Worm (Caenorhabditis elegans) whole organism, L1 larva: ENCODE results near the gene srlf-1.
A peak's percentile ranks its signal among the peaks of the same experiment; 100 is the strongest.

Experiments used
- C04F5.9 ChIP-seq: sonication (generic microtip); optimal IDR thresholded peaks from 2 replicates; lab custom pipeline; 2016; ENCODE audit warnings: missing genetic modification characterization, missing compliant biosample characterization
- C16A3.4 ChIP-seq: fragments of 150-350 bp; optimal IDR thresholded peaks from 2 replicates; lab custom pipeline; 2014; ENCODE audit warnings: missing biosample characterization, missing genetic modification characterization
- Y116A8C.19 ChIP-seq: sonication (generic microtip); optimal IDR thresholded peaks from 2 replicates; lab custom pipeline; 2016; ENCODE audit warnings: missing compliant biosample characterization, missing genetic modification characterization, borderline replicate concordance
- aha-1 ChIP-seq: fragments of 150-350 bp; optimal IDR thresholded peaks from 2 replicates; lab custom pipeline; 2014; ENCODE audit warnings: missing biosample characterization, missing genetic modification characterization
- aly-2 ChIP-seq: fragments of 150-350 bp; optimal IDR thresholded peaks from 2 replicates; lab custom pipeline; 2014; ENCODE audit warnings: missing biosample characterization, missing genetic modification characterization
- blmp-1 ChIP-seq: fragments of 150-350 bp; optimal IDR thresholded peaks from 2 replicates; lab custom pipeline; 2014; ENCODE audit warnings: missing biosample characterization, missing genetic modification characterization
- ceh-90 ChIP-seq: sonication (generic microtip); optimal IDR thresholded peaks from 2 replicates; lab custom pipeline; 2016; ENCODE audit warnings: missing genetic modification characterization, missing compliant biosample characterization
- ces-1 ChIP-seq: fragments of 150-350 bp; optimal IDR thresholded peaks from 2 replicates; lab custom pipeline; 2014; ENCODE audit warnings: missing biosample characterization, missing genetic modification reagents, missing genetic modification characterization
- dpl-1 ChIP-seq, 3 experiments: fragments of 150-350 bp in 2 of 3; sonication (generic microtip) in 1 of 3; optimal IDR thresholded peaks; 2 replicates each; lab custom pipeline; 2014 to 2017; ENCODE audit warnings: missing biosample characterization in 3 of 3, missing genetic modification characterization in 3 of 3, missing genetic modification reagents in 3 of 3
- efl-1 ChIP-seq, 4 experiments: fragments of 150-350 bp; optimal IDR thresholded peaks in 3 of 4; peaks in 1 of 4; 1 replicate in 1 of 4; 2 replicates in 3 of 4; lab custom pipeline; 2014; ENCODE audit warnings: missing biosample characterization in 2 of 4, missing genetic modification characterization in 2 of 4, missing genetic modification reagents in 2 of 4
- efl-3 ChIP-seq: fragments of 200-800 bp; sonication (Bioruptor generic); optimal IDR thresholded peaks from 2 replicates; lab custom pipeline; 2018; ENCODE audit warnings: mild to moderate bottlenecking, missing genetic modification characterization, missing compliant biosample characterization
- elt-2 ChIP-seq: sonication (generic microtip); optimal IDR thresholded peaks from 2 replicates; lab custom pipeline; 2016; ENCODE audit warnings: missing genetic modification characterization, mild to moderate bottlenecking, inconsistent platforms, missing compliant biosample characterization, missing genetic modification reagents
- elt-3 ChIP-seq, 6 experiments: fragments of 150-350 bp in 1 of 6; sonication (generic microtip); optimal IDR thresholded peaks; 2 replicates each; lab custom pipeline; 2017 to 2018; ENCODE audit warnings: missing biosample characterization in 6 of 6, missing genetic modification characterization in 6 of 6, inconsistent platforms in 1 of 6
- ets-5 ChIP-seq: fragments of 200-800 bp; sonication (Bioruptor generic); IDR thresholded peaks from 2 replicates; pipeline ENCODE4 v1.3.6; 2022; ENCODE audit warnings: missing genetic modification characterization, missing compliant biosample characterization
- fkh-8 ChIP-seq: sonication (generic microtip); optimal IDR thresholded peaks from 2 replicates; lab custom pipeline; 2016; ENCODE audit warnings: mild to moderate bottlenecking, missing genetic modification characterization, missing compliant biosample characterization
- fos-1 ChIP-seq: fragments of 150-350 bp; optimal IDR thresholded peaks from 2 replicates; lab custom pipeline; 2014; ENCODE audit warnings: missing biosample characterization, missing genetic modification characterization
- grh-1 ChIP-seq: fragments of 200-800 bp; sonication (Bioruptor generic); IDR thresholded peaks from 2 replicates; pipeline ENCODE4 v1.3.6; 2022; ENCODE audit warnings: missing genetic modification reagents, missing genetic modification characterization, missing compliant biosample characterization
- hlh-17 ChIP-seq: fragments of 200-800 bp; sonication (Bioruptor generic); optimal IDR thresholded peaks from 2 replicates; lab custom pipeline; 2018; ENCODE audit warnings: missing genetic modification characterization, mild to moderate bottlenecking, missing compliant biosample characterization, moderate library complexity, borderline replicate concordance
- hlh-4 ChIP-seq: sonication (generic microtip); optimal IDR thresholded peaks from 2 replicates; lab custom pipeline; 2016; ENCODE audit warnings: mild to moderate bottlenecking, missing genetic modification characterization, missing compliant biosample characterization
- hpl-2 ChIP-seq: fragments of 150-350 bp; optimal IDR thresholded peaks from 2 replicates; lab custom pipeline; 2014; ENCODE audit warnings: missing biosample characterization, missing genetic modification reagents, missing genetic modification characterization
- lin-35 ChIP-seq, 2 experiments: fragments of 150-350 bp; optimal IDR thresholded peaks; 2 replicates each; lab custom pipeline; 2014; ENCODE audit warnings: missing biosample characterization in 2 of 2, missing genetic modification characterization in 2 of 2, missing genetic modification reagents in 2 of 2
- lir-3 ChIP-seq: sonication (generic microtip); optimal IDR thresholded peaks from 2 replicates; lab custom pipeline; 2016; ENCODE audit warnings: mild to moderate bottlenecking, missing genetic modification characterization, moderate library complexity, missing compliant biosample characterization; ENCODE audit not compliant: poor library complexity
- lsy-2 ChIP-seq, 2 experiments: fragments of 150-350 bp; optimal IDR thresholded peaks; 2 replicates each; lab custom pipeline; 2014; ENCODE audit warnings: missing biosample characterization in 2 of 2, missing genetic modification characterization in 2 of 2
- mab-9 ChIP-seq: fragments of 200-800 bp; sonication (Bioruptor generic); IDR thresholded peaks from 2 replicates; pipeline ENCODE4 v1.3.6; 2022; ENCODE audit warnings: missing genetic modification reagents, missing genetic modification characterization, missing compliant biosample characterization
- mef-2 ChIP-seq: fragments of 150-350 bp; optimal IDR thresholded peaks from 2 replicates; lab custom pipeline; 2014; ENCODE audit warnings: missing biosample characterization, missing genetic modification characterization
- mep-1 ChIP-seq: fragments of 150-350 bp; optimal IDR thresholded peaks from 2 replicates; lab custom pipeline; 2014; ENCODE audit warnings: missing biosample characterization, missing genetic modification characterization
- nhr-12 ChIP-seq: sonication (generic microtip); optimal IDR thresholded peaks from 2 replicates; lab custom pipeline; 2017; ENCODE audit warnings: missing biosample characterization, missing genetic modification characterization
- nhr-19 ChIP-seq: fragments of 200-800 bp; sonication (Bioruptor generic); conservative IDR thresholded peaks from 2 replicates; pipeline ENCODE4 v1.3.6; 2022; ENCODE audit warnings: missing genetic modification characterization, missing compliant biosample characterization
- nhr-20 ChIP-seq: sonication (generic microtip); optimal IDR thresholded peaks from 2 replicates; lab custom pipeline; 2016; ENCODE audit warnings: mild to moderate bottlenecking, missing genetic modification characterization, missing compliant biosample characterization
- nhr-71 ChIP-seq: sonication (generic microtip); optimal IDR thresholded peaks from 2 replicates; lab custom pipeline; 2016; ENCODE audit warnings: mild to moderate bottlenecking, missing genetic modification characterization, moderate library complexity, missing compliant biosample characterization
- nhr-85 ChIP-seq: sonication (generic microtip); peaks from one replicate; lab custom pipeline; 2016; ENCODE audit warnings: missing genetic modification characterization, inconsistent platforms, missing compliant biosample characterization
- nhr-90 ChIP-seq: sonication (generic microtip); optimal IDR thresholded peaks from 2 replicates; lab custom pipeline; 2016; ENCODE audit warnings: mild to moderate bottlenecking, missing genetic modification characterization, missing compliant biosample characterization; ENCODE audit not compliant: poor library complexity
- snu-23 ChIP-seq: sonication (generic microtip); optimal IDR thresholded peaks from 2 replicates; lab custom pipeline; 2016; ENCODE audit warnings: missing genetic modification characterization, missing compliant biosample characterization
- sptf-1 ChIP-seq: fragments of 150-350 bp; optimal IDR thresholded peaks from 2 replicates; lab custom pipeline; 2014; ENCODE audit warnings: missing biosample characterization, missing genetic modification characterization
- sup-37 ChIP-seq: fragments of 200-800 bp; sonication (Bioruptor generic); optimal IDR thresholded peaks from 2 replicates; lab custom pipeline; 2018; ENCODE audit warnings: mild to moderate bottlenecking, missing genetic modification characterization, missing compliant biosample characterization
- swsn-7 ChIP-seq: sonication (generic microtip); optimal IDR thresholded peaks from 2 replicates; lab custom pipeline; 2016; ENCODE audit warnings: missing genetic modification characterization, missing compliant biosample characterization
- unc-130 ChIP-seq: fragments of 150-350 bp; optimal IDR thresholded peaks from 2 replicates; lab custom pipeline; 2017; ENCODE audit warnings: missing biosample characterization, missing genetic modification characterization, inconsistent platforms
- unc-98 ChIP-seq: fragments of 200-800 bp; sonication (Bioruptor generic); IDR thresholded peaks from 2 replicates; pipeline ENCODE4 v1.3.6; 2022; ENCODE audit warnings: missing genetic modification characterization, missing compliant biosample characterization
- vab-15 ChIP-seq: sonication (generic microtip); optimal IDR thresholded peaks from 2 replicates; lab custom pipeline; 2017; ENCODE audit warnings: missing genotype, mild to moderate bottlenecking, missing genetic modification characterization, missing compliant biosample characterization
- xbp-1 ChIP-seq: sonication (generic microtip); optimal IDR thresholded peaks from 2 replicates; lab custom pipeline; 2016; ENCODE audit warnings: missing genetic modification characterization, missing compliant biosample characterization
- zag-1 ChIP-seq: fragments of 150-350 bp; optimal IDR thresholded peaks from 2 replicates; lab custom pipeline; 2014; ENCODE audit warnings: missing biosample characterization, missing genetic modification characterization
- zip-4 ChIP-seq: fragments of 200-800 bp; sonication (Bioruptor generic); optimal IDR thresholded peaks from 2 replicates; lab custom pipeline; 2018; ENCODE audit warnings: mild to moderate bottlenecking, missing genetic modification characterization, moderate library complexity, missing compliant biosample characterization

Gene srlf-1

ce11 chrII:7777320-7777978 is 12.9 kb upstream of the srlf-1 start, which contains the start of gene mthf-1:
Gene mthf-1 (minus strand): TSS chrII:7777823.
- TF ChIP-seq elt-3 (tag; optimal IDR thresholded peaks at IDR 0.05; lab: Kevin White, UChicago): peak in 4 of 6 experiments; percentile 23 to 73 (median 67)
- TF ChIP-seq C16A3.4 (tag; lab: Kevin White, UChicago): peak; percentile 2
- no peak for TF ChIP-seq swsn-7 (tag; lab: Kevin White, UChicago)
- TF ChIP-seq nhr-71 (tag; lab: Kevin White, UChicago): peak; percentile 47
- TF ChIP-seq snu-23: peak; percentile 1
- TF ChIP-seq vab-15 (tag; lab: Kevin White, UChicago): no peak
- TF ChIP-seq fos-1 (tag; lab: Kevin White, UChicago): no peak
- no peak for TF ChIP-seq sptf-1 (tag; lab: Kevin White, UChicago)
- TF ChIP-seq lsy-2 (tag; optimal IDR thresholded peaks at IDR 0.05; lab: Kevin White, UChicago): peak in 1 of 2 experiments; percentile 1
- peak; percentile 15; the same call in 1 of the 2 replicates for TF ChIP-seq nhr-19
- TF ChIP-seq unc-98 (GFP tag; lab: Robert Waterston, UW): no peak
- TF ChIP-seq nhr-20: peak; percentile 41
- TF ChIP-seq Y116A8C.19 (tag; lab: Kevin White, UChicago): no peak
- no peak for TF ChIP-seq mep-1
- no peak for TF ChIP-seq ets-5 (GFP tag; lab: Robert Waterston, UW)
- TF ChIP-seq aly-2: no peak
- TF ChIP-seq efl-3 (GFP tag; lab: Kevin White, UChicago): no peak
- TF ChIP-seq grh-1 (GFP tag; lab: Robert Waterston, UW): no peak
- TF ChIP-seq hlh-4 (tag; lab: Kevin White, UChicago): no peak
- peak; percentile 66 for TF ChIP-seq nhr-90
- no peak for TF ChIP-seq zip-4 (GFP tag; lab: Kevin White, UChicago)
- peak; percentile 86 for TF ChIP-seq elt-2 (tag; lab: Kevin White, UChicago)
- no peak for TF ChIP-seq fkh-8 (tag; lab: Kevin White, UChicago)
- TF ChIP-seq nhr-12 (tag; lab: Kevin White, UChicago): no peak
- TF ChIP-seq blmp-1 (tag; lab: Kevin White, UChicago): peak; percentile 69
- TF ChIP-seq sup-37: no peak
- no peak for TF ChIP-seq lir-3 (tag; lab: Kevin White, UChicago)
- peak; percentile 70 for TF ChIP-seq nhr-85
- no peak for TF ChIP-seq ceh-90 (tag; lab: Kevin White, UChicago)
- TF ChIP-seq aha-1 (tag; lab: Kevin White, UChicago): no peak
- peak in 1 of 2 experiments; percentile 60 for TF ChIP-seq lin-35 (GFP tag; optimal IDR thresholded peaks at IDR 0.05; lab: Kevin White, UChicago)
- TF ChIP-seq xbp-1 (tag; lab: Kevin White, UChicago): no peak
- no peak for TF ChIP-seq mab-9
- TF ChIP-seq mef-2: no peak
- no peak for TF ChIP-seq ces-1 (GFP tag; lab: Kevin White, UChicago)
- TF ChIP-seq C04F5.9 (tag; lab: Kevin White, UChicago): no peak
- TF ChIP-seq hlh-17: no peak
- peak in 1 of 3 experiments; percentile 17 for TF ChIP-seq dpl-1 (GFP tag; optimal IDR thresholded peaks at IDR 0.05; lab: Kevin White, UChicago)
- TF ChIP-seq hpl-2 (GFP tag; lab: Kevin White, UChicago): no peak
- no peak for TF ChIP-seq zag-1 (tag; lab: Kevin White, UChicago)
- TF ChIP-seq unc-130 (tag; lab: Kevin White, UChicago): no peak
- TF ChIP-seq efl-1 (optimal IDR thresholded peaks at IDR 0.05; lab: Kevin White, UChicago): no peak
- peak in 1 of 2 experiments; percentile 6 for TF ChIP-seq efl-1 (GFP tag; optimal IDR thresholded peaks at IDR 0.05 in 1 of 2; lab: Kevin White, UChicago)
